Worm (Caenorhabditis elegans): ENCODE results near the gene abu-1.

Gene abu-1

ce11 chrV:10420843-10421242 lies 39.2 kb upstream of the abu-1 start:
- TF ChIP-seq madf-5 (GFP tag; IDR thresholded peaks at IDR 0.05) (peak in 1 of 2 experiments; percentile 59; a peak in 1 of 4 replicates), set-16 (GFP tag; IDR thresholded peaks at IDR 0.05) (peak; percentile 96)

ce11 chrV:10418961-10419360 lies 37.3 kb upstream of the abu-1 start, which contains the start of gene F15H10.5:
TSS of gene F15H10.5 (minus strand) at chrV:10419061.
- TF ChIP-seq ceh-28 (tag; optimal IDR thresholded peaks at IDR 0.05) (no peak), lin-1 (GFP tag; IDR thresholded peaks at IDR 0.05) (no peak), lsy-2 (tag; optimal IDR thresholded peaks at IDR 0.05) (no peak), ZK546.5 (tag; optimal IDR thresholded peaks at IDR 0.05) (no peak), saeg-2 (GFP tag; IDR thresholded peaks at IDR 0.05) (no peak), nhr-76 (tag; optimal IDR thresholded peaks at IDR 0.05) (no peak), vab-7 (GFP tag; IDR thresholded peaks at IDR 0.05) (no peak), daf-12 (tag; optimal IDR thresholded peaks at IDR 0.05) (no peak), mdl-1 (tag; optimal IDR thresholded peaks at IDR 0.05) (no peak), ctbp-1 (GFP tag; IDR thresholded peaks at IDR 0.05) (no peak), daf-19 (GFP tag; conservative IDR thresholded peaks at IDR 0.05) (no peak), nhr-6 (tag; optimal IDR thresholded peaks at IDR 0.05) (no peak), fos-1 (tag; optimal IDR thresholded peaks at IDR 0.05) (no peak), F44E2.7 (GFP tag; IDR thresholded peaks at IDR 0.05) (no peak), mxl-3 (GFP tag; optimal IDR thresholded peaks at IDR 0.05) (no peak)

ce11 chrV:10416925-10417324 lies 35.3 kb upstream of the abu-1 start, which contains the start of gene F15H10.10:
TSS of gene F15H10.10 (minus strand) at chrV:10417025.
- TF ChIP-seq ama-1 (optimal IDR thresholded peaks at IDR 0.05) = no peak
- TF ChIP-seq skn-1 (tag; optimal IDR thresholded peaks at IDR 0.05) = no peak
- TF ChIP-seq mxl-3 (GFP tag; optimal IDR thresholded peaks at IDR 0.05) = no peak
- TF ChIP-seq nhr-6 (tag; optimal IDR thresholded peaks at IDR 0.05) = no peak
- TF ChIP-seq nhr-102 (tag; optimal IDR thresholded peaks at IDR 0.05) = no peak
- no peak for TF ChIP-seq arid-1 (GFP tag; conservative IDR thresholded peaks at IDR 0.05)

- TF ChIP-seq aha-1 (tag) (no peak), saeg-2 (GFP tag; IDR thresholded peaks at IDR 0.05) (no peak), T26A8.4 (GFP tag; IDR thresholded peaks at IDR 0.05) (no peak), snpc-1.2 (GFP tag; IDR thresholded peaks at IDR 0.05) (no peak), rbr-2 (tag; optimal IDR thresholded peaks at IDR 0.05) (no peak), egl-27 (tag; optimal IDR thresholded peaks at IDR 0.05) (no peak), F10B5.3 (tag; optimal IDR thresholded peaks at IDR 0.05) (no peak), daf-19 (GFP tag; conservative IDR thresholded peaks at IDR 0.05) (no peak), ZK337.2 (GFP tag; IDR thresholded peaks at IDR 0.05) (no peak), hif-1 (tag; optimal IDR thresholded peaks at IDR 0.05) (no peak), nhr-25 (tag; optimal IDR thresholded peaks at IDR 0.05; ENCODE audit: borderline replicate concordance, insufficient read depth) (no peak), ztf-7 (tag; optimal IDR thresholded peaks at IDR 0.05) (no peak), madf-5 (GFP tag; IDR thresholded peaks at IDR 0.05) (no peak), nhr-111 (GFP tag; optimal IDR thresholded peaks at IDR 0.05) (no peak), mes-2 (tag; optimal IDR thresholded peaks at IDR 0.05; ENCODE audit: poor library complexity, severe bottlenecking) (no peak), lin-15B (tag; optimal IDR thresholded peaks at IDR 0.05) (no peak), mxl-3 (GFP tag; optimal IDR thresholded peaks at IDR 0.05) (no peak), ZK546.5 (tag; optimal IDR thresholded peaks at IDR 0.05) (no peak), Y48G9A.11 (GFP tag; IDR thresholded peaks at IDR 0.05) (no peak)
These were observed 33.0 kb upstream of the abu-1 start, which contains the start of gene F15H10.9 for ce11 chrV:10414610-10415009. TSS of gene F15H10.9 (minus strand) at chrV:10414710.

Data from whole organism, L4 larva.